Worm (Caenorhabditis elegans): ENCODE results near the gene ZK84.1.

ce11 chrII:6043166-6043565, 22.7 kb downstream of the ZK84.1 start, which contains the start of gene R12C12.10:
- TF ChIP-seq pqm-1 (tag; optimal IDR thresholded peaks at IDR 0.05) (no peak), lin-15B (tag; optimal IDR thresholded peaks at IDR 0.05) (no peak), zag-1 (tag; optimal IDR thresholded peaks at IDR 0.05) (no peak), nhr-11 (tag; optimal IDR thresholded peaks at IDR 0.05) (no peak), fos-1 (tag; optimal IDR thresholded peaks at IDR 0.05) (no peak), mdl-1 (tag; optimal IDR thresholded peaks at IDR 0.05) (no peak), pha-4 (tag; optimal IDR thresholded peaks at IDR 0.05) (no peak), aly-2 (tag; optimal IDR thresholded peaks at IDR 0.05) (no peak), nhr-77 (tag; optimal IDR thresholded peaks at IDR 0.05) (no peak), fkh-10 (GFP tag; optimal IDR thresholded peaks at IDR 0.05) (no peak), ama-1 (optimal IDR thresholded peaks at IDR 0.05) (no peak), elt-2 (tag; optimal IDR thresholded peaks at IDR 0.05) (no peak), mml-1 (tag; optimal IDR thresholded peaks at IDR 0.05) (no peak), daf-12 (tag; optimal IDR thresholded peaks at IDR 0.05) (no peak)
